Fruit fly (Drosophila melanogaster): Measurements from ENCODE around the gene mtrm.

Gene mtrm

dm6 chr3L:8457866-8458766 is 45.3 kb downstream of the mtrm start (continued):
- TF ChIP-seq CG8924 (tag; optimal IDR thresholded peaks at IDR 0.05) (peak; percentile 99), NK7.1 (GFP tag; optimal IDR thresholded peaks at IDR 0.05) (peak; percentile 97), CG13296 (GFP tag; optimal IDR thresholded peaks at IDR 0.05) (peak; percentile 95), gt (GFP tag; IDR thresholded peaks at IDR 0.05) (peak; percentile 96), CG10462 (GFP tag; optimal IDR thresholded peaks at IDR 0.05) (peak; percentile 97), bcd (GFP tag; optimal IDR thresholded peaks at IDR 0.05) (peak; percentile 98), CG12219 (GFP tag; optimal IDR thresholded peaks at IDR 0.05) (peak; percentile 98), zfh2 (GFP tag; optimal IDR thresholded peaks at IDR 0.05) (peak; percentile 93), Aef1 (GFP tag; IDR thresholded peaks at IDR 0.05) (peak; percentile 95), CG18599 (GFP tag; optimal IDR thresholded peaks at IDR 0.05) (peak; percentile 98), CG33213 (GFP tag; optimal IDR thresholded peaks at IDR 0.05) (peak; percentile 97), Doc3 (GFP tag; IDR thresholded peaks at IDR 0.05; ENCODE audit: partially characterized antibody) (0 out of 3 replicates have a peak, but pooled peaks have one; percentile 8), Lpt (GFP tag; optimal IDR thresholded peaks at IDR 0.05) (no peak), NFAT (GFP tag; IDR thresholded peaks at IDR 0.05) (peak; percentile 90), Abd-B (GFP tag; optimal IDR thresholded peaks at IDR 0.05) (peak; percentile 95), YL-1 (GFP tag; optimal IDR thresholded peaks at IDR 0.05) (peak; percentile 97), D (optimal IDR thresholded peaks at IDR 0.05) (no peak), D (GFP tag; optimal IDR thresholded peaks at IDR 0.05) (peak; percentile 99), Ptx1 (GFP tag; IDR thresholded peaks at IDR 0.05) (peak; percentile 98), CG10654 (GFP tag; optimal IDR thresholded peaks at IDR 0.05) (peak; percentile 98), mirr (GFP tag; optimal IDR thresholded peaks at IDR 0.05) (peak; percentile 59), CG14860 (GFP tag; IDR thresholded peaks at IDR 0.05; ENCODE audit: partially characterized antibody) (no peak), zf30C (GFP tag; optimal IDR thresholded peaks at IDR 0.05) (peak; percentile 95), CG15514 (GFP tag; optimal IDR thresholded peaks at IDR 0.05) (peak; percentile 91), Usf (GFP tag; optimal IDR thresholded peaks at IDR 0.05) (peak; percentile 90), CG6765 (GFP tag; optimal IDR thresholded peaks at IDR 0.05) (peak; percentile 96), hth (optimal IDR thresholded peaks at IDR 0.05) (no peak), CG15011 (GFP tag; optimal IDR thresholded peaks at IDR 0.05) (peak; percentile 97), danr (GFP tag; IDR thresholded peaks at IDR 0.05) (peak; percentile 95), Jarid2 (GFP tag; optimal IDR thresholded peaks at IDR 0.05) (peak; percentile 88), ap (GFP tag; IDR thresholded peaks at IDR 0.05) (peak; percentile 97), gsb-n (tag; optimal IDR thresholded peaks at IDR 0.05) (peak; percentile 100), Fer1 (GFP tag; optimal IDR thresholded peaks at IDR 0.05) (peak; percentile 98), Mad (GFP tag; optimal IDR thresholded peaks at IDR 0.05) (peak; percentile 97), lmd (GFP tag; IDR thresholded peaks at IDR 0.05) (peak; percentile 97), Nf-YC (tag; optimal IDR thresholded peaks at IDR 0.05) (peak; percentile 86), CG18476 (GFP tag; optimal IDR thresholded peaks at IDR 0.05) (peak; percentile 97), sna (GFP tag; IDR thresholded peaks at IDR 0.05; ENCODE audit: partially characterized antibody) (peak; percentile 42; the same call in 1 of the 2 replicates), CG1233 (GFP tag; optimal IDR thresholded peaks at IDR 0.05) (peak; percentile 94), Kr (GFP tag; optimal IDR thresholded peaks at IDR 0.05) (peak; percentile 84), Dip2 (GFP tag; IDR thresholded peaks at IDR 0.05) (peak; percentile 60; the same call in 1 of the 2 replicates), hkb (optimal IDR thresholded peaks at IDR 0.05) (no peak), hkb (GFP tag; IDR thresholded peaks at IDR 0.05) (peak; percentile 99), B-H2 (GFP tag; optimal IDR thresholded peaks at IDR 0.05) (peak; percentile 90), Nf-YB (GFP tag; optimal IDR thresholded peaks at IDR 0.05) (peak; percentile 90), rib (GFP tag; IDR thresholded peaks at IDR 0.05) (peak; percentile 96), CG12769 (tag; optimal IDR thresholded peaks at IDR 0.05) (peak; percentile 95), amos (GFP tag; IDR thresholded peaks at IDR 0.05; ENCODE audit: partially characterized antibody) (peak; percentile 27; the same call in 1 of the 2 replicates), CHES-1-like (GFP tag; optimal IDR thresholded peaks at IDR 0.05) (peak; percentile 96)
